Worm (Caenorhabditis elegans) whole organism, young adult: ENCODE results near the gene srh-99.

Experiments
- B0019.2 ChIP-seq: fragments of 200-800 bp; sonication (Bioruptor generic); conservative IDR thresholded peaks from 2 replicates; pipeline ENCODE4 v1.3.6; 2022; ENCODE audit warnings: missing genetic modification reagents, missing genetic modification characterization, missing compliant biosample characterization
- B0035.1 ChIP-seq: sonication (generic microtip); optimal IDR thresholded peaks from 2 replicates; lab custom pipeline; 2016; ENCODE audit warnings: missing genetic modification characterization, mild to moderate bottlenecking, missing compliant biosample characterization, missing genotype, missing genetic modification reagents
- B0261.1 ChIP-seq: sonication (generic microtip); optimal IDR thresholded peaks from 2 replicates; lab custom pipeline; 2016; ENCODE audit warnings: mild to moderate bottlenecking, missing genetic modification characterization, moderate library complexity, missing compliant biosample characterization
- C06A6.2 ChIP-seq: fragments of 200-800 bp; sonication (Bioruptor generic); conservative IDR thresholded peaks from 2 replicates; pipeline ENCODE4 v1.3.6; 2022; ENCODE audit warnings: missing genetic modification characterization, missing compliant biosample characterization
- C17E4.6 ChIP-seq: fragments of 200-800 bp; sonication (Bioruptor generic); IDR thresholded peaks from 2 replicates; pipeline ENCODE4 v1.3.6; 2022; ENCODE audit warnings: missing genetic modification reagents, missing genetic modification characterization, missing compliant biosample characterization
- F23B12.7 ChIP-seq: sonication (generic microtip); optimal IDR thresholded peaks from 2 replicates; lab custom pipeline; 2017; ENCODE audit warnings: missing genetic modification characterization, mild to moderate bottlenecking, missing compliant biosample characterization, antibody characterized with exemption, moderate library complexity; ENCODE audit not compliant: insufficient read depth
- K11D2.4 ChIP-seq: fragments of 200-800 bp; sonication (Bioruptor generic); IDR thresholded peaks from 2 replicates; pipeline ENCODE4 v1.3.6; 2022; ENCODE audit warnings: missing genetic modification reagents, missing genetic modification characterization, missing compliant biosample characterization
- T26A5.8 ChIP-seq: sonication (generic microtip); optimal IDR thresholded peaks from 2 replicates; lab custom pipeline; 2016; ENCODE audit warnings: missing genetic modification characterization, missing compliant biosample characterization
- Y53G8AR.9 ChIP-seq: fragments of 200-800 bp; sonication (Bioruptor generic); conservative IDR thresholded peaks from 2 replicates; pipeline ENCODE4 v1.3.6; 2022; ENCODE audit warnings: missing genetic modification reagents, missing genetic modification characterization, missing compliant biosample characterization
- Y95B8A.8 ChIP-seq: fragments of 200-800 bp; sonication (Bioruptor generic); IDR thresholded peaks from 2 replicates; pipeline ENCODE4 v1.3.6; 2022; ENCODE audit warnings: missing genetic modification reagents, missing genetic modification characterization, missing compliant biosample characterization
- akir-1 ChIP-seq: fragments of 200-800 bp; sonication (Bioruptor generic); optimal IDR thresholded peaks from 2 replicates; lab custom pipeline; 2018; ENCODE audit warnings: mild to moderate bottlenecking, missing genetic modification characterization, moderate library complexity, missing compliant biosample characterization
- atf-7 ChIP-seq: sonication (generic microtip); optimal IDR thresholded peaks from 2 replicates; lab custom pipeline; 2017; ENCODE audit warnings: mild to moderate bottlenecking, missing genetic modification characterization, missing compliant biosample characterization
- attf-5 ChIP-seq: fragments of 200-800 bp; sonication (Bioruptor generic); optimal IDR thresholded peaks from 2 replicates; lab custom pipeline; 2018; ENCODE audit warnings: mild to moderate bottlenecking, missing genetic modification characterization, missing compliant biosample characterization
- cebp-1 ChIP-seq, 2 experiments: fragments of 200-800 bp in 1 of 2; sonication (Bioruptor generic) in 1 of 2; sonication (generic microtip) in 1 of 2; IDR thresholded peaks in 1 of 2; optimal IDR thresholded peaks in 1 of 2; 2 replicates each; pipeline versions ENCODE4 v1.3.6 to Lab custom; 2017 to 2022; ENCODE audit warnings: missing compliant biosample characterization in 2 of 2, missing genetic modification characterization in 2 of 2, mild to moderate bottlenecking in 1 of 2, missing genetic modification reagents in 1 of 2, moderate library complexity in 1 of 2
- ceh-58 ChIP-seq: fragments of 200-800 bp; sonication (Bioruptor generic); IDR thresholded peaks from 2 replicates; pipeline ENCODE4 v1.3.6; 2022; ENCODE audit warnings: missing genetic modification characterization, missing compliant biosample characterization
- ceh-91 ChIP-seq: fragments of 200-800 bp; sonication (Bioruptor generic); IDR thresholded peaks from 2 replicates; pipeline ENCODE4 v1.3.6; 2022; ENCODE audit warnings: missing genetic modification reagents, missing genetic modification characterization, missing compliant biosample characterization
- chd-7 ChIP-seq: sonication (generic microtip); optimal IDR thresholded peaks from 2 replicates; lab custom pipeline; 2016; ENCODE audit warnings: mild to moderate bottlenecking, missing genetic modification characterization, moderate library complexity, missing compliant biosample characterization
- dox-1 ChIP-seq: fragments of 200-800 bp; sonication (Bioruptor generic); IDR thresholded peaks from 2 replicates; pipeline ENCODE4 v1.3.6; 2022; ENCODE audit warnings: missing genetic modification reagents, missing genetic modification characterization, missing compliant biosample characterization
- dpl-1 ChIP-seq: fragments of 150-350 bp; optimal IDR thresholded peaks from 2 replicates; lab custom pipeline; 2014; ENCODE audit warnings: missing biosample characterization, missing genetic modification reagents, missing genetic modification characterization
- efl-1 ChIP-seq: fragments of 150-350 bp; optimal IDR thresholded peaks from 2 replicates; lab custom pipeline; 2014; ENCODE audit warnings: missing biosample characterization, missing genetic modification reagents, missing genetic modification characterization
- egl-18 ChIP-seq: fragments of 200-800 bp; sonication (Bioruptor generic); IDR thresholded peaks from 2 replicates; pipeline ENCODE4 v1.3.6; 2022; ENCODE audit warnings: missing genetic modification reagents, missing genetic modification characterization, missing compliant biosample characterization
- egrh-3 ChIP-seq: fragments of 200-800 bp; sonication (Bioruptor generic); IDR thresholded peaks from 2 replicates; pipeline ENCODE4 v1.3.6; 2022; ENCODE audit warnings: missing genetic modification reagents, missing genetic modification characterization, missing compliant biosample characterization
- ets-4 ChIP-seq: fragments of 200-800 bp; sonication (Bioruptor generic); optimal IDR thresholded peaks from 2 replicates; lab custom pipeline; 2018; ENCODE audit warnings: mild to moderate bottlenecking, missing genetic modification characterization, missing compliant biosample characterization
- hrde-1 ChIP-seq: sonication (generic microtip); optimal IDR thresholded peaks from 2 replicates; lab custom pipeline; 2016; ENCODE audit warnings: missing genetic modification characterization, mild to moderate bottlenecking, missing compliant biosample characterization, moderate library complexity, missing genotype, missing genetic modification reagents, borderline replicate concordance
- lin-35 ChIP-seq, 3 experiments: fragments of 150-350 bp in 2 of 3; sonication (generic microtip) in 1 of 3; optimal IDR thresholded peaks; 2 replicates each; lab custom pipeline; 2014 to 2018; ENCODE audit warnings: missing biosample characterization in 3 of 3, missing genetic modification characterization in 3 of 3, missing genetic modification reagents in 3 of 3
- lin-54 ChIP-seq: fragments of 200-800 bp; sonication (Bioruptor generic); optimal IDR thresholded peaks from 2 replicates; lab custom pipeline; 2018; ENCODE audit warnings: mild to moderate bottlenecking, missing genetic modification characterization, missing compliant biosample characterization
- madf-10 ChIP-seq: sonication (generic microtip); optimal IDR thresholded peaks from 2 replicates; lab custom pipeline; 2016; ENCODE audit warnings: mild to moderate bottlenecking, missing genetic modification characterization, missing compliant biosample characterization
- madf-3 ChIP-seq: fragments of 200-800 bp; sonication (Bioruptor generic); IDR thresholded peaks from 2 replicates; pipeline ENCODE4 v1.3.6; 2022; ENCODE audit warnings: missing genetic modification reagents, missing genetic modification characterization, missing compliant biosample characterization
- mcd-1 ChIP-seq: fragments of 200-800 bp; sonication (Bioruptor generic); IDR thresholded peaks from 2 replicates; pipeline ENCODE4 v1.3.6; 2022; ENCODE audit warnings: missing genetic modification reagents, missing genetic modification characterization, missing compliant biosample characterization
- mes-4 ChIP-seq: sonication (generic microtip); optimal IDR thresholded peaks from 2 replicates; lab custom pipeline; 2016; ENCODE audit warnings: missing genotype, missing genetic modification characterization, missing compliant biosample characterization
- nfya-1 ChIP-seq: sonication (generic microtip); optimal IDR thresholded peaks from 2 replicates; lab custom pipeline; 2017; ENCODE audit warnings: antibody characterized with exemption, missing compliant biosample characterization, missing genetic modification characterization, borderline replicate concordance; ENCODE audit not compliant: insufficient read depth
- nfyb-1 ChIP-seq: fragments of 200-800 bp; sonication (Bioruptor generic); IDR thresholded peaks from 2 replicates; pipeline ENCODE4 v1.3.6; 2022; ENCODE audit warnings: missing genetic modification reagents, missing genetic modification characterization, missing compliant biosample characterization
- nhr-120 ChIP-seq: fragments of 200-800 bp; sonication (Bioruptor generic); IDR thresholded peaks from 2 replicates; pipeline ENCODE4 v1.3.6; 2022; ENCODE audit warnings: missing genetic modification characterization, missing compliant biosample characterization
- nhr-179 ChIP-seq: sonication (generic microtip); optimal IDR thresholded peaks from 2 replicates; lab custom pipeline; 2016; ENCODE audit warnings: mild to moderate bottlenecking, missing genetic modification characterization, missing compliant biosample characterization
- nhr-80 ChIP-seq: sonication (generic microtip); optimal IDR thresholded peaks from 2 replicates; lab custom pipeline; 2016; ENCODE audit warnings: missing genetic modification characterization, missing compliant biosample characterization
- sea-2 ChIP-seq: fragments of 200-800 bp; sonication (Bioruptor generic); IDR thresholded peaks from 2 replicates; pipeline ENCODE4 v1.3.6; 2022; ENCODE audit warnings: missing genetic modification characterization, missing compliant biosample characterization
- snpc-4 ChIP-seq, 5 experiments: fragments of 150-350 bp in 1 of 5; sonication (generic microtip) in 4 of 5; optimal IDR thresholded peaks; 2 replicates each; lab custom pipeline; 2014 to 2018; ENCODE audit warnings: missing genetic modification characterization in 5 of 5, missing biosample characterization in 3 of 5, antibody characterized with exemption in 2 of 5, mild to moderate bottlenecking in 2 of 5, missing compliant biosample characterization in 2 of 5, missing genotype in 2 of 5, moderate library complexity in 2 of 5, missing genetic modification reagents in 1 of 5
- tbp1 ChIP-seq: fragments of 200-800 bp; sonication (Bioruptor generic); optimal IDR thresholded peaks from 2 replicates; lab custom pipeline; 2018; ENCODE audit warnings: mild to moderate bottlenecking, missing genetic modification characterization, missing compliant biosample characterization
- tlf-1 ChIP-seq: fragments of 200-800 bp; sonication (Bioruptor generic); optimal IDR thresholded peaks from 2 replicates; lab custom pipeline; 2018; ENCODE audit warnings: mild to moderate bottlenecking, missing genetic modification characterization, missing compliant biosample characterization
- zfh-2 ChIP-seq: fragments of 200-800 bp; sonication (Bioruptor generic); conservative IDR thresholded peaks from 2 replicates; pipeline ENCODE4 v1.3.6; 2022; ENCODE audit warnings: missing genetic modification reagents, missing genetic modification characterization, missing compliant biosample characterization

The srh-99 gene

ce11 chrII:3690646-3691045, 25.7 kb downstream of the srh-99 start, which contains the start of gene srx-101:
Gene srx-101, minus strand, starts transcription at chrII:3690746.
- no peak for TF ChIP-seq nhr-120 (GFP tag; lab: Robert Waterston, UW)
- no peak for TF ChIP-seq C17E4.6 (GFP tag; lab: Robert Waterston, UW)
- TF ChIP-seq madf-3 (GFP tag; lab: Robert Waterston, UW) = no peak
- TF ChIP-seq ceh-58 = no peak
- TF ChIP-seq akir-1 (GFP tag; lab: Kevin White, UChicago) = no peak
- no peak for TF ChIP-seq nhr-179 (tag; lab: Kevin White, UChicago)
- TF ChIP-seq nfya-1 (tag; lab: Kevin White, UChicago) = no peak
- no peak for TF ChIP-seq Y95B8A.8 (GFP tag; lab: Robert Waterston, UW)

- TF ChIP-seq chd-7 (tag; lab: Kevin White, UChicago) (no peak), ceh-58 (0 out of 2 replicates have a peak, but pooled peaks have one; percentile 21), zfh-2 (GFP tag; lab: Robert Waterston, UW) (peak; percentile 73), B0019.2 (GFP tag; lab: Robert Waterston, UW) (no peak), ets-4 (GFP tag; lab: Kevin White, UChicago) (no peak), attf-5 (GFP tag; lab: Kevin White, UChicago) (no peak), K11D2.4 (0 out of 2 replicates have a peak, but pooled peaks have one; percentile 30), egrh-3 (GFP tag; lab: Robert Waterston, UW) (peak; percentile 27; the same call in 1 of the 2 replicates)
Measured at ce11 chrII:3688333-3688732, 28.0 kb downstream of the srh-99 start, which contains the start of gene ifas-1. Gene ifas-1, minus strand, starts transcription at chrII:3688719.

- TF ChIP-seq cebp-1 (GFP tag; IDR thresholded peaks at IDR 0.05; lab: Robert Waterston, UW) = peak; percentile 95
- peak; percentile 99 for TF ChIP-seq cebp-1 (tag; optimal IDR thresholded peaks at IDR 0.05; lab: Kevin White, UChicago)
- peak; percentile 64 for TF ChIP-seq atf-7 (tag; lab: Kevin White, UChicago)
- TF ChIP-seq B0035.1 (tag; lab: Kevin White, UChicago) = no peak
- peak; percentile 4 for TF ChIP-seq nhr-80 (tag; lab: Kevin White, UChicago)
- TF ChIP-seq nfyb-1 = 0 out of 2 replicates have a peak, but pooled peaks have one; percentile 55
- TF ChIP-seq C06A6.2 (GFP tag; lab: Robert Waterston, UW) = no peak
Measured at ce11 chrII:3684487-3685067, 31.8 kb downstream of the srh-99 start.

- TF ChIP-seq dox-1 (GFP tag; lab: Robert Waterston, UW) (0 out of 2 replicates have a peak, but pooled peaks have one; percentile 44), K11D2.4 (no peak), Y53G8AR.9 (0 out of 2 replicates have a peak, but pooled peaks have one; percentile 31), attf-5 (GFP tag; lab: Kevin White, UChicago) (peak; percentile 66), F23B12.7 (tag; lab: Kevin White, UChicago) (peak; percentile 18), egl-18 (GFP tag; lab: Robert Waterston, UW) (no peak), mes-4 (tag; lab: Kevin White, UChicago) (no peak), nhr-80 (tag; lab: Kevin White, UChicago) (peak; percentile 61), nfyb-1 (peak; percentile 71; the same call in 1 of the 2 replicates), efl-1 (GFP tag; lab: Kevin White, UChicago) (peak; percentile 33), B0261.1 (tag; lab: Kevin White, UChicago) (no peak), madf-10 (tag; lab: Kevin White, UChicago) (no peak), hrde-1 (tag; lab: Kevin White, UChicago) (no peak), tbp1 (GFP tag; lab: Kevin White, UChicago) (peak; percentile 37), lin-35 (GFP tag; optimal IDR thresholded peaks at IDR 0.05; lab: Kevin White, UChicago) (peak in 1 of 3 experiments; percentile 92), T26A5.8 (no peak), dpl-1 (GFP tag; lab: Kevin White, UChicago) (peak; percentile 60), sea-2 (GFP tag; lab: Robert Waterston, UW) (no peak), mcd-1 (GFP tag; lab: Robert Waterston, UW) (peak; percentile 66; the same call in 1 of the 2 replicates), lin-54 (GFP tag; lab: Kevin White, UChicago) (peak; percentile 80), snpc-4 (GFP tag; optimal IDR thresholded peaks at IDR 0.05; lab: Kevin White, UChicago) (no peak), snpc-4 (tag; optimal IDR thresholded peaks at IDR 0.05; lab: Kevin White, UChicago) (peak in 1 of 4 experiments; percentile 62), ceh-91 (no peak), tlf-1 (GFP tag; lab: Kevin White, UChicago) (no peak)
Measured at ce11 chrII:3682770-3683234, 33.6 kb downstream of the srh-99 start, which contains the start of gene F19B10.1. Gene F19B10.1, plus strand, starts transcription at chrII:3683184.
